Worm (Caenorhabditis elegans): ENCODE data around the gene C14F11.7.

Gene C14F11.7

ce11 chrX:6251321-6251720 lies 43.0 kb upstream of the C14F11.7 start:
- TF ChIP-seq flt-1 (GFP tag; IDR thresholded peaks at IDR 0.05): no peak
- no peak for TF ChIP-seq cog-1 (tag; optimal IDR thresholded peaks at IDR 0.05)
- no peak for TF ChIP-seq T22C8.4 (GFP tag; IDR thresholded peaks at IDR 0.05)
- TF ChIP-seq tab-1 (GFP tag; IDR thresholded peaks at IDR 0.05): 0 out of 2 replicates have a peak, but pooled peaks have one; percentile 18
- TF ChIP-seq ref-1 (GFP tag; conservative IDR thresholded peaks at IDR 0.05): no peak
- no peak for TF ChIP-seq klf-2 (GFP tag; conservative IDR thresholded peaks at IDR 0.05)
- no peak for TF ChIP-seq med-1 (GFP tag; optimal IDR thresholded peaks at IDR 0.05; ENCODE audit: insufficient read depth)
- no peak for TF ChIP-seq ztf-23 (GFP tag; IDR thresholded peaks at IDR 0.05)
- TF ChIP-seq ztf-29 (GFP tag; IDR thresholded peaks at IDR 0.05): no peak

ce11 chrX:6250866-6251265 lies 42.5 kb upstream of the C14F11.7 start:
- no peak for TF ChIP-seq flt-1 (GFP tag; IDR thresholded peaks at IDR 0.05)
- TF ChIP-seq T22C8.4 (GFP tag; IDR thresholded peaks at IDR 0.05): no peak
- TF ChIP-seq med-1 (GFP tag; optimal IDR thresholded peaks at IDR 0.05; ENCODE audit: insufficient read depth): no peak
- no peak for TF ChIP-seq cog-1 (tag; optimal IDR thresholded peaks at IDR 0.05)
- no peak for TF ChIP-seq ref-1 (GFP tag; conservative IDR thresholded peaks at IDR 0.05)
- TF ChIP-seq tab-1 (GFP tag; IDR thresholded peaks at IDR 0.05): no peak
- no peak for TF ChIP-seq klf-2 (GFP tag; conservative IDR thresholded peaks at IDR 0.05)
- TF ChIP-seq ztf-23 (GFP tag; IDR thresholded peaks at IDR 0.05): no peak
- no peak for TF ChIP-seq ztf-29 (GFP tag; IDR thresholded peaks at IDR 0.05)

- no peak for TF ChIP-seq tab-1 (GFP tag; IDR thresholded peaks at IDR 0.05)
- no peak for TF ChIP-seq ref-1 (GFP tag; conservative IDR thresholded peaks at IDR 0.05)
- no peak for TF ChIP-seq med-1 (GFP tag; optimal IDR thresholded peaks at IDR 0.05; ENCODE audit: insufficient read depth)
- TF ChIP-seq klf-2 (GFP tag; conservative IDR thresholded peaks at IDR 0.05): no peak
- no peak for TF ChIP-seq cog-1 (tag; optimal IDR thresholded peaks at IDR 0.05)
- no peak for TF ChIP-seq ztf-23 (GFP tag; IDR thresholded peaks at IDR 0.05)
- TF ChIP-seq flt-1 (GFP tag; IDR thresholded peaks at IDR 0.05): no peak
- TF ChIP-seq T22C8.4 (GFP tag; IDR thresholded peaks at IDR 0.05): no peak
- TF ChIP-seq ztf-29 (GFP tag; IDR thresholded peaks at IDR 0.05): no peak
Observed at ce11 chrX:6250272-6250752, 41.9 kb upstream of the C14F11.7 start.

ce11 chrX:6248778-6249658 lies 40.7 kb upstream of the C14F11.7 start:
- TF ChIP-seq T22C8.4 (GFP tag; IDR thresholded peaks at IDR 0.05) (no peak), med-1 (GFP tag; optimal IDR thresholded peaks at IDR 0.05; ENCODE audit: insufficient read depth) (no peak), ztf-29 (GFP tag; IDR thresholded peaks at IDR 0.05) (no peak), ztf-23 (GFP tag; IDR thresholded peaks at IDR 0.05) (no peak), cog-1 (tag; optimal IDR thresholded peaks at IDR 0.05) (no peak), ref-1 (GFP tag; conservative IDR thresholded peaks at IDR 0.05) (no peak), klf-2 (GFP tag; conservative IDR thresholded peaks at IDR 0.05) (no peak), tab-1 (GFP tag; IDR thresholded peaks at IDR 0.05) (no peak), flt-1 (GFP tag; IDR thresholded peaks at IDR 0.05) (no peak)

ce11 chrX:6247869-6248268 lies 39.5 kb upstream of the C14F11.7 start:
- TF ChIP-seq tab-1 (GFP tag; IDR thresholded peaks at IDR 0.05) (no peak), med-1 (GFP tag; optimal IDR thresholded peaks at IDR 0.05; ENCODE audit: insufficient read depth) (no peak), klf-2 (GFP tag; conservative IDR thresholded peaks at IDR 0.05) (no peak), ztf-29 (GFP tag; IDR thresholded peaks at IDR 0.05) (no peak), ztf-23 (GFP tag; IDR thresholded peaks at IDR 0.05) (no peak), T22C8.4 (GFP tag; IDR thresholded peaks at IDR 0.05) (no peak), cog-1 (tag; optimal IDR thresholded peaks at IDR 0.05) (no peak), flt-1 (GFP tag; IDR thresholded peaks at IDR 0.05) (no peak), ref-1 (GFP tag; conservative IDR thresholded peaks at IDR 0.05) (no peak)

- TF ChIP-seq klf-2 (GFP tag; conservative IDR thresholded peaks at IDR 0.05) (no peak), ref-1 (GFP tag; conservative IDR thresholded peaks at IDR 0.05) (no peak), T22C8.4 (GFP tag; IDR thresholded peaks at IDR 0.05) (no peak), tab-1 (GFP tag; IDR thresholded peaks at IDR 0.05) (no peak), med-1 (GFP tag; optimal IDR thresholded peaks at IDR 0.05; ENCODE audit: insufficient read depth) (no peak), cog-1 (tag; optimal IDR thresholded peaks at IDR 0.05) (no peak), ztf-23 (GFP tag; IDR thresholded peaks at IDR 0.05) (no peak), flt-1 (GFP tag; IDR thresholded peaks at IDR 0.05) (no peak)
Observed at ce11 chrX:6247013-6247412, 38.6 kb upstream of the C14F11.7 start.

- TF ChIP-seq ref-1 (GFP tag; conservative IDR thresholded peaks at IDR 0.05) (no peak), ztf-23 (GFP tag; IDR thresholded peaks at IDR 0.05) (no peak), flt-1 (GFP tag; IDR thresholded peaks at IDR 0.05) (no peak), ztf-29 (GFP tag; IDR thresholded peaks at IDR 0.05) (no peak), T22C8.4 (GFP tag; IDR thresholded peaks at IDR 0.05) (no peak), klf-2 (GFP tag; conservative IDR thresholded peaks at IDR 0.05) (no peak), tab-1 (GFP tag; IDR thresholded peaks at IDR 0.05) (no peak), cog-1 (tag; optimal IDR thresholded peaks at IDR 0.05) (no peak), med-1 (GFP tag; optimal IDR thresholded peaks at IDR 0.05; ENCODE audit: insufficient read depth) (no peak)
Observed at ce11 chrX:6245499-6245898, 37.1 kb upstream of the C14F11.7 start.

ce11 chrX:6240640-6241033 lies 32.3 kb upstream of the C14F11.7 start, which contains the start of gene got-2.2:
Gene got-2.2 (plus strand): TSS chrX:6240983.
- TF ChIP-seq T22C8.4 (GFP tag; IDR thresholded peaks at IDR 0.05): no peak

- TF ChIP-seq ref-1 (GFP tag; conservative IDR thresholded peaks at IDR 0.05) (no peak), klf-2 (GFP tag; conservative IDR thresholded peaks at IDR 0.05) (no peak), med-1 (GFP tag; optimal IDR thresholded peaks at IDR 0.05; ENCODE audit: insufficient read depth) (no peak), cog-1 (tag; optimal IDR thresholded peaks at IDR 0.05) (no peak), T22C8.4 (GFP tag; IDR thresholded peaks at IDR 0.05) (no peak), ztf-23 (GFP tag; IDR thresholded peaks at IDR 0.05) (no peak), ztf-29 (GFP tag; IDR thresholded peaks at IDR 0.05) (no peak), flt-1 (GFP tag; IDR thresholded peaks at IDR 0.05) (no peak), tab-1 (GFP tag; IDR thresholded peaks at IDR 0.05) (no peak)
Observed at ce11 chrX:6239927-6240639, 31.7 kb upstream of the C14F11.7 start.

Measured in whole organism, midembryonic.